Worm (Caenorhabditis elegans): ENCODE results near the gene nhr-71.

nhr-71 gene

ce11 chrX:13700642-13701233 is 46.4 kb upstream of the nhr-71 start (continued):
- peak; percentile 77 for TF ChIP-seq dpl-1 (GFP tag; optimal IDR thresholded peaks at IDR 0.05)
- peak; percentile 89 for TF ChIP-seq ZK337.2 (GFP tag; IDR thresholded peaks at IDR 0.05)
- peak; percentile 100 for TF ChIP-seq unc-39 (tag; optimal IDR thresholded peaks at IDR 0.05)
- TF ChIP-seq T26A8.4 (GFP tag; IDR thresholded peaks at IDR 0.05): peak; percentile 100
- peak; percentile 99 for TF ChIP-seq rbr-2 (tag; optimal IDR thresholded peaks at IDR 0.05)
- peak; percentile 98 for TF ChIP-seq egl-43 (GFP tag; IDR thresholded peaks at IDR 0.05)
- TF ChIP-seq nhr-76 (tag; optimal IDR thresholded peaks at IDR 0.05): peak; percentile 85
- TF ChIP-seq nhr-48 (tag; optimal IDR thresholded peaks at IDR 0.05): peak; percentile 98
- peak; percentile 97 for TF ChIP-seq zfp-3 (GFP tag; conservative IDR thresholded peaks at IDR 0.05)
- peak; percentile 100 for TF ChIP-seq dve-1 (tag; optimal IDR thresholded peaks at IDR 0.05; ENCODE audit: insufficient read depth)
- peak; percentile 86 for TF ChIP-seq nhr-111 (GFP tag; optimal IDR thresholded peaks at IDR 0.05)
- TF ChIP-seq snpc-1.2 (GFP tag; IDR thresholded peaks at IDR 0.05): peak; percentile 70; the same call in 1 of the 2 replicates
- peak; percentile 86 for TF ChIP-seq mxl-2 (GFP tag; conservative IDR thresholded peaks at IDR 0.05)
- peak; percentile 96 for TF ChIP-seq fos-1 (tag; optimal IDR thresholded peaks at IDR 0.05)
- peak; percentile 97 for TF ChIP-seq hlh-11 (tag; optimal IDR thresholded peaks at IDR 0.05)
- peak; percentile 94 for TF ChIP-seq T20F7.1 (GFP tag; optimal IDR thresholded peaks at IDR 0.05)
- TF ChIP-seq Y5F2A.4 (GFP tag; optimal IDR thresholded peaks at IDR 0.05): peak; percentile 94
- no peak for TF ChIP-seq F26F4.8 (GFP tag; conservative IDR thresholded peaks at IDR 0.05)
- peak; percentile 94 for TF ChIP-seq nhr-28 (tag; optimal IDR thresholded peaks at IDR 0.05)
- peak; percentile 87 for TF ChIP-seq lin-1 (GFP tag; IDR thresholded peaks at IDR 0.05)
- peak; percentile 97 for TF ChIP-seq lin-13 (GFP tag; optimal IDR thresholded peaks at IDR 0.05)
- peak; percentile 69 for TF ChIP-seq cey-2 (tag; optimal IDR thresholded peaks at IDR 0.05; ENCODE audit: borderline replicate concordance, insufficient read depth)
- TF ChIP-seq zip-2 (tag; optimal IDR thresholded peaks at IDR 0.05): peak; percentile 98
- TF ChIP-seq attf-4 (tag; optimal IDR thresholded peaks at IDR 0.05): peak; percentile 70
- peak; percentile 100 for TF ChIP-seq jun-1 (tag; optimal IDR thresholded peaks at IDR 0.05)
- TF ChIP-seq dmd-8 (GFP tag; IDR thresholded peaks at IDR 0.05): peak; percentile 80; the same call in 1 of the 2 replicates
- peak; percentile 99 for TF ChIP-seq dmd-6 (GFP tag; IDR thresholded peaks at IDR 0.05)
- TF ChIP-seq ZK546.5 (tag; optimal IDR thresholded peaks at IDR 0.05): peak; percentile 33 to 76
- peak; percentile 28 for TF ChIP-seq R02D3.7 (tag; optimal IDR thresholded peaks at IDR 0.05)
- no peak for TF ChIP-seq zip-11 (GFP tag; IDR thresholded peaks at IDR 0.05)
- peak; percentile 99 for TF ChIP-seq saeg-2 (GFP tag; IDR thresholded peaks at IDR 0.05)
- peak; percentile 93 for TF ChIP-seq mdt-29 (GFP tag; IDR thresholded peaks at IDR 0.05)
- TF ChIP-seq ceh-44 (GFP tag; IDR thresholded peaks at IDR 0.05): peak; percentile 83
- TF ChIP-seq ztf-11 (tag; optimal IDR thresholded peaks at IDR 0.05): peak; percentile 98
- peak; percentile 95 for TF ChIP-seq tag-97 (GFP tag; IDR thresholded peaks at IDR 0.05)
- TF ChIP-seq lin-39 (tag; optimal IDR thresholded peaks at IDR 0.05): peak; percentile 99
- peak; percentile 93 to 94 for TF ChIP-seq mdl-1 (tag; optimal IDR thresholded peaks at IDR 0.05)
- TF ChIP-seq aha-1 (tag): peak; percentile 100
- TF ChIP-seq daf-16 (GFP tag; optimal IDR thresholded peaks at IDR 0.05): peak; percentile 97 to 99
- peak; percentile 94 for TF ChIP-seq daf-16 (tag; optimal IDR thresholded peaks at IDR 0.05)
- peak; percentile 98 for TF ChIP-seq madf-9 (GFP tag; conservative IDR thresholded peaks at IDR 0.05)
- peak; percentile 98 for TF ChIP-seq daf-19 (GFP tag; conservative IDR thresholded peaks at IDR 0.05)
- TF ChIP-seq ceh-82 (tag; optimal IDR thresholded peaks at IDR 0.05): peak; percentile 100
- TF ChIP-seq hmg-1.1 (GFP tag; IDR thresholded peaks at IDR 0.05): peak; percentile 100
- no peak for TF ChIP-seq Y75B8A.6 (GFP tag; IDR thresholded peaks at IDR 0.05)
- peak; percentile 85 for TF ChIP-seq skn-1 (tag; optimal IDR thresholded peaks at IDR 0.05)
- peak; percentile 92 for TF ChIP-seq ceh-32 (tag; optimal IDR thresholded peaks at IDR 0.05; ENCODE audit: poor library complexity)
- TF ChIP-seq arid-1 (GFP tag; conservative IDR thresholded peaks at IDR 0.05): peak; percentile 93
- peak; percentile 82; the same call in 1 of the 2 replicates for TF ChIP-seq nhr-41 (GFP tag; IDR thresholded peaks at IDR 0.05)
- peak; percentile 96 for TF ChIP-seq tra-1 (GFP tag; IDR thresholded peaks at IDR 0.05)
- TF ChIP-seq ama-1 (optimal IDR thresholded peaks at IDR 0.05): no peak

All from whole organism, L4 larva.